Fruit fly (Drosophila melanogaster) whole organism, wandering third instar larva: ENCODE results near the gene croc.

ENCODE experiments used
- CG9705 ChIP-seq: fragments of 200-800 bp; sonication (Bioruptor generic); optimal IDR thresholded peaks from 2 replicates; lab custom pipeline; 2018; ENCODE audit warnings: missing biosample characterization, mild to moderate bottlenecking, missing genetic modification characterization
- Dif ChIP-seq: fragments of 200-275, 200-300 bp; sonication (Bioruptor generic); optimal IDR thresholded peaks from 2 replicates; lab custom pipeline; 2018; ENCODE audit warnings: missing biosample characterization, missing genetic modification characterization; ENCODE audit not compliant: partially characterized antibody
- Mio ChIP-seq: sonication (Bioruptor generic); optimal IDR thresholded peaks from 2 replicates; lab custom pipeline; 2016; ENCODE audit warnings: missing biosample characterization, missing genetic modification characterization
- ey ChIP-seq: fragments of 200-800 bp; sonication (Bioruptor generic); optimal IDR thresholded peaks from 2 replicates; lab custom pipeline; 2016; ENCODE audit warnings: missing biosample characterization, missing genetic modification characterization
- psq ChIP-seq: fragments of 200-800 bp; sonication (Bioruptor generic); optimal IDR thresholded peaks from 3 replicates; lab custom pipeline; 2017; ENCODE audit warnings: missing biosample characterization, mild to moderate bottlenecking, missing genetic modification characterization, moderate library complexity
- tai ChIP-seq: sonication (Bioruptor generic); optimal IDR thresholded peaks from 2 replicates; lab custom pipeline; 2016; ENCODE audit warnings: missing biosample characterization, missing genetic modification characterization

DNA sequence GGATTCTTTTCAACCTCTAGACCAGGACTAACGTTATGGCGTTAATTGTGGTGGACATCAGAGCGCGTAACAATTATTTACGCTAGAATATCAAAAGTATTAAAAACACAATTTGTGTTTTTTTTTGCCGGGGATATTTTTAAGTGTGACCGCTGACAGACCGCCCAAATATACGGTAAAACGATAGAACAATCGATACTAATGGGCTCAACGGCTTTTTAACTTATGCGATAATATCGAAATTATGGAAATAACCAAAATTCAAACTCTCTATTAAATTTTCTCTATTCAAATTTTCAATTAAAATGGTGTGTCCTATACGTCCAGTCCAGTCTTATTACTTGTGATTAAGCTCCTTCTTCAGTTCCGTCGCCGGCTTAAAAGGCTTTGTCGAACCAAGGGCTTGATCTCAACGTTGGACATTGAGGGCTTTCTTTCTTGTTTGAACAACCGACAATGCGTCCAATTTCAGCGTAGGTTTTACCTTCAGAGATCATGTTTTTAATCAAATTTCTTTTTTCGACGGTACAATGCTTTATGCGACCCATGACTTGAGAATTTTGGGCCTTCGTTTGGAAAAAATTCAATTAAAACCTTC is 35.0 kb downstream of the croc start, which contains the start of gene CG5664:
- TF ChIP-seq CG9705 (GFP tag; lab: Kevin White, UChicago): no peak
- TF ChIP-seq Dif (GFP tag; lab: Kevin White, UChicago): no peak
- TF ChIP-seq Mio (GFP tag; lab: Kevin White, UChicago): no peak
- no peak for TF ChIP-seq psq
- no peak for TF ChIP-seq ey
- no peak for TF ChIP-seq tai (GFP tag; lab: Kevin White, UChicago)
